Fruit fly (Drosophila melanogaster): ENCODE data around the gene CG15370.
A peak's percentile ranks its signal among the peaks of the same experiment; 100 is the strongest.

The CG15370 gene

dm6 chrX:9223182-9223581, 2.1 kb upstream of the CG15370 start, which contains the start of gene t:
Gene t, minus strand, starts transcription at chrX:9223257.
- TF ChIP-seq CG17801 (GFP tag; optimal IDR thresholded peaks at IDR 0.05; ENCODE audit: partially characterized antibody): no peak

dm6 chrX:9224423-9224822, 814 bp upstream of the CG15370 start:
- TF ChIP-seq CG17801 (GFP tag; optimal IDR thresholded peaks at IDR 0.05; ENCODE audit: partially characterized antibody): no peak

dm6 chrX:9226837-9227236, 1.6 kb downstream of the CG15370 start, which contains the start of gene Gr8a:
Gene Gr8a, plus strand, starts transcription at chrX:9227137.
- TF ChIP-seq CG17801 (GFP tag; optimal IDR thresholded peaks at IDR 0.05; ENCODE audit: partially characterized antibody): no peak

- peak; percentile 35 for TF ChIP-seq CG17801 (GFP tag; optimal IDR thresholded peaks at IDR 0.05; ENCODE audit: partially characterized antibody)
These were observed 7.0 kb downstream of the CG15370 start, which contains the start of gene CG12121 for dm6 chrX:9232199-9232598. Gene CG12121, minus strand, starts transcription at chrX:9232378.

dm6 chrX:9236485-9236884, 11.2 kb downstream of the CG15370 start, which contains the start of gene Ir8a:
Gene Ir8a, minus strand, starts transcription at chrX:9236585.
- no peak for TF ChIP-seq CG17801 (GFP tag; optimal IDR thresholded peaks at IDR 0.05; ENCODE audit: partially characterized antibody)

dm6 chrX:9243417-9243884, 18.2 kb downstream of the CG15370 start, which contains the start of the genes mxc and Larp7:
Gene mxc, minus strand, starts transcription at chrX:9243467.
Gene Larp7, plus strand, starts transcription at chrX:9243817.
- TF ChIP-seq CG17801 (GFP tag; optimal IDR thresholded peaks at IDR 0.05; ENCODE audit: partially characterized antibody): peak; percentile 72

- no peak for TF ChIP-seq CG17801 (GFP tag; optimal IDR thresholded peaks at IDR 0.05; ENCODE audit: partially characterized antibody)
These were observed 22.0 kb downstream of the CG15370 start, which contains the start of the genes amx and Dsor1 for dm6 chrX:9247171-9247783. Gene amx, minus strand, starts transcription at chrX:9247336. Gene Dsor1, plus strand, starts transcription at chrX:9247342.

dm6 chrX:9248040-9248439, 22.8 kb downstream of the CG15370 start:
- TF ChIP-seq CG17801 (GFP tag; optimal IDR thresholded peaks at IDR 0.05; ENCODE audit: partially characterized antibody): no peak

dm6 chrX:9250161-9250831, 25.1 kb downstream of the CG15370 start, which contains the start of gene CG17754:
Gene CG17754, plus strand, starts transcription at chrX:9250420.
- peak; percentile 62 for TF ChIP-seq CG17801 (GFP tag; optimal IDR thresholded peaks at IDR 0.05; ENCODE audit: partially characterized antibody)

dm6 chrX:9251212-9251877, 26.1 kb downstream of the CG15370 start:
- TF ChIP-seq CG17801 (GFP tag; optimal IDR thresholded peaks at IDR 0.05; ENCODE audit: partially characterized antibody): no peak

- no peak for TF ChIP-seq CG17801 (GFP tag; optimal IDR thresholded peaks at IDR 0.05; ENCODE audit: partially characterized antibody)
These were observed 26.9 kb downstream of the CG15370 start for dm6 chrX:9252051-9252708.

- no peak for TF ChIP-seq CG17801 (GFP tag; optimal IDR thresholded peaks at IDR 0.05; ENCODE audit: partially characterized antibody)
These were observed 29.8 kb downstream of the CG15370 start for dm6 chrX:9255021-9255420.

- peak; percentile 34 for TF ChIP-seq CG17801 (GFP tag; optimal IDR thresholded peaks at IDR 0.05; ENCODE audit: partially characterized antibody)
These were observed 30.8 kb downstream of the CG15370 start, which contains the start of gene ric8a for dm6 chrX:9255964-9256520. Gene ric8a, plus strand, starts transcription at chrX:9256168.

dm6 chrX:9266082-9266481, 40.8 kb downstream of the CG15370 start:
- peak; percentile 15 for TF ChIP-seq CG17801 (GFP tag; optimal IDR thresholded peaks at IDR 0.05; ENCODE audit: partially characterized antibody)
